Fruit fly (Drosophila melanogaster): ENCODE results near the gene frj.

DNA sequence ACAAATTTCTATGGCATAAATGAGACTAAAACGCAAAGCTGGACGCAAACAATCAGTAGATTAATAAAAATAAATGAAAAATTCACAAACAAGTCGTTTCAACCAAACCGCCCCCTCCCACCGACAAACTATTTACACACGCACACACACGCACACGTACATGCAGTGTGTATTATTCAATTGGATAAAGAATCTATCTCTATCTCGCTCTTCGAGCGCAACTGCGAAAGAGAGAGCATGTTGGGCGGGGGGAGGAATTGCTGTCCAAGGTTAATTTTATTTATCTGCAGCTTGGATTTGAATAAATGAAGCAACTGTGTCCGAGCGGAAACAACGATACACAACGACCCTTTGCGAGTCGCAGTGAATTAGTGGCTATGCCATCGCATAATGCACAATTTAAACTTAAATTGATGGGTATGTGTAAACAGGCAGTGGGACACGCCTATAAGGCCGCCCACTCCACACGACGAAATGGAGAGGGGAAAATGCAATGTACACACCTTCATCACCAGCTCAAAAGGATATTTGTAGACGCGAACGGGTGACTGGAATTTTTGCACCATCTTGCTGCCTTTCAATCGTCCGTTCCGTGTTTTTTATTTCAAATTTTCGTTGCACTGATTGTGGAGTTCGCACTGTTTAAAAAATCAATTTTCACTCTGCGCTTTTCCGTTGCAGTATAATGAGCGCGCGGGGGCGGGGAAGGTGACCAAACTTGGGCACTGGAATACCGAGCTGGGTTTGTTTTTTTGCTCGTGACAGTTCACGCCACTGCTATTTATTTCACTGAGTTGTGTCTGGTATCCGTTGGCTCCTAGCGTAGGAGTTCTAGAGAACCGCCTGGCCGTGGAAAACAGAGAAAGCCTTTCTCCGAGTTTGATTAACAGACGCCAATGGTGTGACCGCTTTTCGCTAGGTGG, 559 bp upstream of the frj start, which contains the start of gene retm:
- no peak for TF ChIP-seq Dfd (GFP tag; optimal IDR thresholded peaks at IDR 0.05)
- TF ChIP-seq OdsH (GFP tag; optimal IDR thresholded peaks at IDR 0.05): no peak
- no peak for TF ChIP-seq lola (GFP tag; optimal IDR thresholded peaks at IDR 0.05)
- TF ChIP-seq Myc (optimal IDR thresholded peaks at IDR 0.05): no peak
- TF ChIP-seq CG32264 (GFP tag; optimal IDR thresholded peaks at IDR 0.05): no peak
- TF ChIP-seq rgr (GFP tag; optimal IDR thresholded peaks at IDR 0.05): no peak
- no peak for TF ChIP-seq usp (GFP tag; optimal IDR thresholded peaks at IDR 0.05)
- TF ChIP-seq Mio (GFP tag; optimal IDR thresholded peaks at IDR 0.05): no peak
- TF ChIP-seq sage (GFP tag; optimal IDR thresholded peaks at IDR 0.05): no peak
